Fruit fly (Drosophila melanogaster): ENCODE measurements around the gene CG42714.
A peak's percentile ranks its signal among the peaks of the same experiment; 100 is the strongest.

The CG42714 gene

DNA sequence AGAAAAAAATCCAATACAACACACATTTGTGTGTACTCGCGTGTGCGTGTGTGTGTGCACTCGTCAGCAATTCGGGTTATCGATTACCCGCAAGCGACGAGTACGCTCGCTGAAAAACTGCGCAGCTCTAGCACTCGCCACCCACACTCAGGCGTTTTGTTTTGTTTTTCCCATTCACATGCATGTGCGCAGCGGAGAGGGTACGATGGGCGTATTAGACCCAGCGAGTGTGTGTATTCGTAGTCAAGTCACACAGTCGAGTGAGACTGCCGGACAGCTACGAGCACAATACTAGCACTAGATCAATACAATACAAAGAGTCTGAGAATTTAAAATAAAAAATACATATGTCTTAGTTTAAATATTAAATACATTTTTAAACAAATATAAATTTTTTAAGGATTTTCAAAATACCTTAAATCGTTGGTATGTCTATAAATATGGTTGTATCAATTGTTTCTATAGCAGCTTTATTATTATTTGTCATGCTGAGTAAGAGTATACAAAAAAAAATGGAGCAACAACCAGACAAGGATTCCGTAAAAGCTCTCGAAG lies 48.9 kb downstream of the CG42714 start, which contains the start of the genes D19B and CG43293 (continued):
- TF ChIP-seq lmd (GFP tag; IDR thresholded peaks at IDR 0.05) = peak; percentile 93
- peak; percentile 78 for TF ChIP-seq nmo (GFP tag; optimal IDR thresholded peaks at IDR 0.05)
- TF ChIP-seq CG12155 (GFP tag; optimal IDR thresholded peaks at IDR 0.05) = peak; percentile 100
- peak; percentile 90 for TF ChIP-seq CG13624 (GFP tag; optimal IDR thresholded peaks at IDR 0.05)
- no peak for TF ChIP-seq hth (optimal IDR thresholded peaks at IDR 0.05)
- TF ChIP-seq mirr (GFP tag; optimal IDR thresholded peaks at IDR 0.05) = peak; percentile 79
- peak; percentile 5; the same call in 1 of the 3 replicates for TF ChIP-seq zen2 (GFP tag; IDR thresholded peaks at IDR 0.05; ENCODE audit: partially characterized antibody)
- TF ChIP-seq CG2202 (tag; optimal IDR thresholded peaks at IDR 0.05) = peak; percentile 75
- TF ChIP-seq peb (GFP tag; IDR thresholded peaks at IDR 0.05) = peak; percentile 61
- peak; percentile 78 for TF ChIP-seq CG12744 (GFP tag; optimal IDR thresholded peaks at IDR 0.05)
- peak; percentile 61; the same call in 2 of the 3 replicates for TF ChIP-seq croc (GFP tag; conservative IDR thresholded peaks at IDR 0.05)
- TF ChIP-seq CG7372 (GFP tag; IDR thresholded peaks at IDR 0.05) = peak; percentile 73
- TF ChIP-seq HHEX (GFP tag; optimal IDR thresholded peaks at IDR 0.05) = peak; percentile 84
- peak; percentile 59 for TF ChIP-seq slou (GFP tag; optimal IDR thresholded peaks at IDR 0.05)
- no peak for TF ChIP-seq CTCF (GFP tag; optimal IDR thresholded peaks at IDR 0.05)
- peak; percentile 68; the same call in 1 of the 3 replicates for TF ChIP-seq z (GFP tag; IDR thresholded peaks at IDR 0.05)
- no peak for TF ChIP-seq odd (GFP tag; optimal IDR thresholded peaks at IDR 0.05)
- TF ChIP-seq tap (tag; optimal IDR thresholded peaks at IDR 0.05) = peak; percentile 75
- peak; percentile 91 for TF ChIP-seq CG2712 (tag; optimal IDR thresholded peaks at IDR 0.05)
- TF ChIP-seq CG7745 (tag; optimal IDR thresholded peaks at IDR 0.05) = no peak
- peak; percentile 87 for TF ChIP-seq Mad (GFP tag; optimal IDR thresholded peaks at IDR 0.05)
- TF ChIP-seq chif (GFP tag; optimal IDR thresholded peaks at IDR 0.05) = peak; percentile 80 to 87
- peak; percentile 81 for TF ChIP-seq CG7556 (GFP tag; optimal IDR thresholded peaks at IDR 0.05)
- TF ChIP-seq CG6254 (GFP tag; optimal IDR thresholded peaks at IDR 0.05) = peak; percentile 77
- peak; percentile 74 for TF ChIP-seq CG8290 (GFP tag; optimal IDR thresholded peaks at IDR 0.05)
- peak in 1 of 2 experiments; percentile 98 for TF ChIP-seq CG8290 (tag; optimal IDR thresholded peaks at IDR 0.05)
- TF ChIP-seq tup (GFP tag; optimal IDR thresholded peaks at IDR 0.05) = peak; percentile 84
- peak; percentile 70 for TF ChIP-seq Nf-YA (GFP tag; IDR thresholded peaks at IDR 0.05)
- peak; percentile 57 for TF ChIP-seq salm (tag; optimal IDR thresholded peaks at IDR 0.05)
- peak; percentile 65 for TF ChIP-seq CG10321 (GFP tag; IDR thresholded peaks at IDR 0.05)
- TF ChIP-seq CG31365 (tag; optimal IDR thresholded peaks at IDR 0.05) = peak; percentile 58
- peak; percentile 72 for TF ChIP-seq Nf-YC (tag; optimal IDR thresholded peaks at IDR 0.05)
- peak; percentile 80 for TF ChIP-seq Dad (GFP tag; optimal IDR thresholded peaks at IDR 0.05)
- peak; percentile 91 for TF ChIP-seq Chrac-16 (GFP tag; optimal IDR thresholded peaks at IDR 0.05)
- peak; percentile 58 for TF ChIP-seq CG15696 (tag; optimal IDR thresholded peaks at IDR 0.05)
- TF ChIP-seq E2f1 (GFP tag; IDR thresholded peaks at IDR 0.05) = peak; percentile 91
- TF ChIP-seq fu2 (GFP tag; optimal IDR thresholded peaks at IDR 0.05) = peak; percentile 77
- TF ChIP-seq Lim3 (GFP tag; IDR thresholded peaks at IDR 0.05) = peak; percentile 69
- peak; percentile 67 for TF ChIP-seq ttk (GFP tag; IDR thresholded peaks at IDR 0.05)
- TF ChIP-seq CkIIα-i1 (GFP tag; IDR thresholded peaks at IDR 0.05) = peak; percentile 43; the same call in 1 of the 2 replicates
- TF ChIP-seq CG10543 (GFP tag; optimal IDR thresholded peaks at IDR 0.05) = peak; percentile 78
- TF ChIP-seq PHDP (tag; optimal IDR thresholded peaks at IDR 0.05) = peak; percentile 88
- peak; percentile 90 for TF ChIP-seq Dbx (GFP tag; IDR thresholded peaks at IDR 0.05)
- peak; percentile 50; the same call in 2 of the 3 replicates for TF ChIP-seq CG16813 (GFP tag; IDR thresholded peaks at IDR 0.05; ENCODE audit: partially characterized antibody)
- 0 out of 2 replicates have a peak, but pooled peaks have one; percentile 15 for TF ChIP-seq CG2129 (GFP tag; IDR thresholded peaks at IDR 0.05; ENCODE audit: partially characterized antibody)
- TF ChIP-seq jigr1 (GFP tag; IDR thresholded peaks at IDR 0.05) = 0 out of 3 replicates have a peak, but pooled peaks have one; percentile 24
- TF ChIP-seq ap (GFP tag; IDR thresholded peaks at IDR 0.05) = peak; percentile 69
- peak; percentile 85 for TF ChIP-seq kay (GFP tag; optimal IDR thresholded peaks at IDR 0.05)
- peak; percentile 88 for TF ChIP-seq CG4424 (GFP tag; optimal IDR thresholded peaks at IDR 0.05)
- TF ChIP-seq Myb (GFP tag; optimal IDR thresholded peaks at IDR 0.05) = peak; percentile 59
- peak; percentile 87 for TF ChIP-seq sob (GFP tag; IDR thresholded peaks at IDR 0.05)
